Fruit fly (Drosophila melanogaster) whole organism, embryonic: ENCODE results near the gene CG33120.

Experiments used
- Atf6 ChIP-seq: fragments of 200-800 bp; sonication (Bioruptor generic); IDR thresholded peaks from 2 replicates; pipeline ENCODE4 v1.3.6; 2022; ENCODE audit warnings: missing biosample characterization, missing genetic modification characterization
- Awh ChIP-seq: fragments of 200-800 bp; sonication (Bioruptor generic); IDR thresholded peaks from 2 replicates; pipeline ENCODE4, ENCODE4 v1.3.6; 2022; ENCODE audit warnings: missing biosample characterization, missing genetic modification characterization
- Bteb2 ChIP-seq: fragments of 200-800 bp; sonication (Bioruptor generic); optimal IDR thresholded peaks from 2 replicates; lab custom pipeline; 2016; ENCODE audit warnings: missing biosample characterization, missing genetic modification characterization
- CG1024 ChIP-seq: fragments of 200-800 bp; sonication (Bioruptor generic); IDR thresholded peaks from 2 replicates; pipeline ENCODE4 v1.3.6; 2022; ENCODE audit warnings: missing biosample characterization, missing genetic modification characterization
- CG10321 ChIP-seq: fragments of 200-800 bp; sonication (Bioruptor generic); IDR thresholded peaks from 2 replicates; pipeline ENCODE4 v1.3.6; 2022; ENCODE audit warnings: missing biosample characterization, missing genetic modification characterization
- CG10979 ChIP-seq: fragments of 200-800 bp; sonication (Bioruptor generic); optimal IDR thresholded peaks from 2 replicates; lab custom pipeline; 2018; ENCODE audit warnings: missing biosample characterization, mild to moderate bottlenecking, missing genetic modification characterization, moderate library complexity
- CG11247 ChIP-seq: fragments of 200-800 bp; sonication (Bioruptor generic); IDR thresholded peaks from 2 replicates; pipeline ENCODE4 v1.3.6; 2022; ENCODE audit warnings: missing biosample characterization, missing genetic modification characterization
- CG13424 ChIP-seq: fragments of 200-800 bp; sonication (Bioruptor generic); optimal IDR thresholded peaks from 2 replicates; lab custom pipeline; 2019; ENCODE audit warnings: missing biosample characterization, mild to moderate bottlenecking, missing genetic modification characterization, moderate library complexity
- CG13624 ChIP-seq: fragments of 200-800 bp; sonication (Bioruptor generic); optimal IDR thresholded peaks from 2 replicates; lab custom pipeline; 2016; ENCODE audit warnings: missing biosample characterization, missing genetic modification characterization
- CG14860 ChIP-seq: fragments of 200-800 bp; sonication (Bioruptor generic); IDR thresholded peaks from 3 replicates; pipeline ENCODE4 v1.3.6; 2022; ENCODE audit warnings: missing biosample characterization, missing genetic modification characterization; ENCODE audit not compliant: partially characterized antibody
- CG1602 ChIP-seq: fragments of 200-800 bp; sonication (Bioruptor generic); optimal IDR thresholded peaks from 3 replicates; lab custom pipeline; 2016; ENCODE audit warnings: missing biosample characterization, missing genetic modification characterization
- CG1603 ChIP-seq: fragments of 200-800 bp; sonication (Bioruptor generic); optimal IDR thresholded peaks from 2 replicates; lab custom pipeline; 2019; ENCODE audit warnings: missing biosample characterization, mild to moderate bottlenecking, missing genetic modification characterization, moderate library complexity
- CG17612 ChIP-seq: fragments of 200-800 bp; sonication (Bioruptor generic); IDR thresholded peaks from 2 replicates; pipeline ENCODE4 v1.3.6; 2022; ENCODE audit warnings: missing biosample characterization, missing genetic modification characterization
- CG18619 ChIP-seq: fragments of 200-800 bp; sonication (Bioruptor generic); optimal IDR thresholded peaks from 3 replicates; lab custom pipeline; 2017; ENCODE audit warnings: missing biosample characterization, mild to moderate bottlenecking, missing genetic modification characterization
- CG2120 ChIP-seq: fragments of 200-800 bp; sonication (Bioruptor generic); optimal IDR thresholded peaks from 3 replicates; lab custom pipeline; 2016; ENCODE audit warnings: missing biosample characterization, missing genetic modification characterization
- CG31441 ChIP-seq: fragments of 200-800 bp; sonication (Bioruptor generic); IDR thresholded peaks from 2 replicates; pipeline ENCODE4 v1.3.6; 2022; ENCODE audit warnings: missing biosample characterization, missing genetic modification characterization
- CG3163 ChIP-seq: fragments of 200-800 bp; sonication (Bioruptor generic); optimal IDR thresholded peaks from 3 replicates; lab custom pipeline; 2016; ENCODE audit warnings: missing biosample characterization, missing genetic modification characterization
- CG5953 ChIP-seq: fragments of 200-800 bp; sonication (Bioruptor generic); IDR thresholded peaks from 2 replicates; pipeline ENCODE4 v1.3.6; 2022; ENCODE audit warnings: missing biosample characterization, missing genetic modification characterization
- CG6272 ChIP-seq: fragments of 200-800 bp; sonication (Bioruptor generic); IDR thresholded peaks from 2 replicates; pipeline ENCODE4 v1.3.6; 2022; ENCODE audit warnings: missing biosample characterization, missing genetic modification characterization
- CG6689 ChIP-seq: fragments of 200-800 bp; sonication (Bioruptor generic); IDR thresholded peaks from 2 replicates; pipeline ENCODE4 v1.3.6; 2022; ENCODE audit warnings: missing biosample characterization, missing genetic modification characterization
- CG7357 ChIP-seq: fragments of 200-800 bp; sonication (Bioruptor generic); IDR thresholded peaks from 3 replicates; pipeline ENCODE4 v1.3.6; 2022; ENCODE audit warnings: missing biosample characterization, missing genetic modification characterization
- CG7556 ChIP-seq: fragments of 200-800 bp; sonication (Bioruptor generic); optimal IDR thresholded peaks from 2 replicates; lab custom pipeline; 2017; ENCODE audit warnings: missing biosample characterization, mild to moderate bottlenecking, missing genetic modification characterization
- CG9215 ChIP-seq: fragments of 200-800 bp; sonication (Bioruptor generic); IDR thresholded peaks from 2 replicates; pipeline ENCODE4 v1.3.6; 2022; ENCODE audit warnings: missing biosample characterization, missing genetic modification characterization
- CHES-1-like ChIP-seq: fragments of 200-800 bp; sonication (Bioruptor generic); optimal IDR thresholded peaks from 2 replicates; lab custom pipeline; 2016; ENCODE audit warnings: missing biosample characterization, missing genetic modification characterization
- Ets65A ChIP-seq: fragments of 200-800 bp; sonication (Bioruptor generic); peaks from one replicate; lab custom pipeline; 2016; ENCODE audit warnings: missing biosample characterization, missing genetic modification characterization
- Fer3 ChIP-seq: fragments of 200-800 bp; sonication (Bioruptor generic); optimal IDR thresholded peaks from 2 replicates; lab custom pipeline; 2018; ENCODE audit warnings: missing biosample characterization, mild to moderate bottlenecking, missing genetic modification characterization, moderate library complexity
- Hand ChIP-seq: fragments of 200-800 bp; sonication (Bioruptor generic); optimal IDR thresholded peaks from 2 replicates; lab custom pipeline; 2017; ENCODE audit warnings: mild to moderate bottlenecking, missing biosample characterization, missing genetic modification reagents, missing genetic modification characterization
- HmgD ChIP-seq: fragments of 200-800 bp; sonication (Bioruptor generic); optimal IDR thresholded peaks from 3 replicates; lab custom pipeline; 2016; ENCODE audit warnings: missing biosample characterization, missing genetic modification characterization
- PHDP ChIP-seq: fragments of 200-800 bp; sonication (Bioruptor generic); optimal IDR thresholded peaks from 3 replicates; lab custom pipeline; 2018; ENCODE audit warnings: missing biosample characterization, mild to moderate bottlenecking, missing genetic modification characterization, moderate library complexity
- Pdp1 ChIP-seq, 2 experiments: fragments of 200-800 bp; sonication (Bioruptor generic); optimal IDR thresholded peaks; 3 replicates each; lab custom pipeline; 2016; ENCODE audit warnings: missing biosample characterization in 2 of 2, missing genetic modification characterization in 2 of 2, mild to moderate bottlenecking in 1 of 2, moderate library complexity in 1 of 2
- Ptx1 ChIP-seq: fragments of 200-800 bp; sonication (Bioruptor generic); IDR thresholded peaks from 2 replicates; pipeline ENCODE4 v1.3.6; 2022; ENCODE audit warnings: missing biosample characterization, missing genetic modification characterization
- Sry-δ ChIP-seq: fragments of 200-800 bp; sonication (Bioruptor generic); optimal IDR thresholded peaks from 2 replicates; lab custom pipeline; 2016; ENCODE audit warnings: missing biosample characterization, missing genetic modification characterization
- Stat92E ChIP-seq, 3 experiments: fragments of >200 bp in 2 of 3; fragments of 200-800 bp in 1 of 3; sonication (Bioruptor generic) in 1 of 3; optimal IDR thresholded peaks; 2 replicates each; lab custom pipeline; 2017 to 2019; ENCODE audit warnings: missing biosample characterization in 3 of 3, missing genetic modification characterization in 3 of 3, mild to moderate bottlenecking in 1 of 3, moderate library complexity in 1 of 3
- crp ChIP-seq, 2 experiments: fragments of 200-800 bp; sonication (Bioruptor generic); optimal IDR thresholded peaks; 2 replicates in 1 of 2; 3 replicates in 1 of 2; lab custom pipeline; 2017; ENCODE audit warnings: missing biosample characterization in 2 of 2, missing genetic modification characterization in 2 of 2, mild to moderate bottlenecking in 1 of 2, moderate library complexity in 1 of 2
- cwo ChIP-seq: fragments of 200-800 bp; sonication (Bioruptor generic); optimal IDR thresholded peaks from 3 replicates; lab custom pipeline; 2017; ENCODE audit warnings: missing biosample characterization, missing genetic modification characterization, mild to moderate bottlenecking, moderate library complexity, missing genetic modification reagents
- jumu ChIP-seq: fragments of 200-800 bp; sonication (Bioruptor generic); optimal IDR thresholded peaks from 3 replicates; lab custom pipeline; 2016; ENCODE audit warnings: missing biosample characterization, missing genetic modification characterization
- kay ChIP-seq: fragments of 200-800 bp; sonication (Bioruptor generic); optimal IDR thresholded peaks from 2 replicates; lab custom pipeline; 2016; ENCODE audit warnings: missing biosample characterization, missing genetic modification characterization
- knrl ChIP-seq: fragments of 200-800 bp; sonication (Bioruptor generic); IDR thresholded peaks from 3 replicates; pipeline ENCODE4 v1.3.6; 2022; ENCODE audit warnings: missing biosample characterization, missing genetic modification characterization; ENCODE audit not compliant: partially characterized antibody
- lilli ChIP-seq: fragments of 200-800 bp; sonication (Bioruptor generic); optimal IDR thresholded peaks from 3 replicates; lab custom pipeline; 2016; ENCODE audit warnings: missing biosample characterization, missing genetic modification characterization
- nmo ChIP-seq: fragments of 200-800 bp; sonication (Bioruptor generic); optimal IDR thresholded peaks from 2 replicates; lab custom pipeline; 2018; ENCODE audit warnings: missing biosample characterization, mild to moderate bottlenecking, missing genetic modification characterization, moderate library complexity
- nom ChIP-seq: fragments of 200-800 bp; sonication (Bioruptor generic); optimal IDR thresholded peaks from 2 replicates; lab custom pipeline; 2017; ENCODE audit warnings: missing biosample characterization, missing genetic modification characterization, mild to moderate bottlenecking, moderate library complexity, missing genetic modification reagents
- ranshi ChIP-seq: fragments of 200-800 bp; sonication (Bioruptor generic); IDR thresholded peaks from 2 replicates; pipeline ENCODE4 v1.3.6; 2022; ENCODE audit warnings: missing biosample characterization, missing genetic modification characterization
- rib ChIP-seq: fragments of 200-800 bp; sonication (Bioruptor generic); IDR thresholded peaks from 2 replicates; pipeline ENCODE4 v1.3.6; 2022; ENCODE audit warnings: missing biosample characterization, missing genetic modification characterization
- scrt ChIP-seq: fragments of 200-800 bp; sonication (Bioruptor generic); optimal IDR thresholded peaks from 2 replicates; lab custom pipeline; 2018; ENCODE audit warnings: missing biosample characterization, mild to moderate bottlenecking, missing genetic modification characterization, moderate library complexity
- slou ChIP-seq: fragments of 200-800 bp; sonication (Bioruptor generic); optimal IDR thresholded peaks from 3 replicates; lab custom pipeline; 2016; ENCODE audit warnings: missing biosample characterization, missing genetic modification characterization
- tio ChIP-seq: fragments of 200-800 bp; sonication (Bioruptor generic); optimal IDR thresholded peaks from 2 replicates; lab custom pipeline; 2017; ENCODE audit warnings: missing biosample characterization, missing genetic modification characterization, inconsistent platforms
- trem ChIP-seq: fragments of 200-800 bp; optimal IDR thresholded peaks from 3 replicates; lab custom pipeline; 2019; ENCODE audit warnings: missing biosample characterization, mild to moderate bottlenecking, missing genetic modification characterization, moderate library complexity
- usp ChIP-seq: fragments of >200 bp; optimal IDR thresholded peaks from 2 replicates; lab custom pipeline; 2017; ENCODE audit warnings: missing biosample characterization, missing genetic modification characterization
- wdn ChIP-seq: fragments of 200-800 bp; sonication (Bioruptor generic); IDR thresholded peaks from 2 replicates; pipeline ENCODE4 v1.3.6; 2022; ENCODE audit warnings: missing biosample characterization, missing genetic modification characterization
- yki ChIP-seq: fragments of >200 bp; optimal IDR thresholded peaks from 3 replicates; lab custom pipeline; 2018
- zf30C ChIP-seq: fragments of 200-800 bp; sonication (Bioruptor generic); optimal IDR thresholded peaks from 3 replicates; lab custom pipeline; 2018; ENCODE audit warnings: missing biosample characterization, mild to moderate bottlenecking, missing genetic modification characterization

The CG33120 gene

DNA sequence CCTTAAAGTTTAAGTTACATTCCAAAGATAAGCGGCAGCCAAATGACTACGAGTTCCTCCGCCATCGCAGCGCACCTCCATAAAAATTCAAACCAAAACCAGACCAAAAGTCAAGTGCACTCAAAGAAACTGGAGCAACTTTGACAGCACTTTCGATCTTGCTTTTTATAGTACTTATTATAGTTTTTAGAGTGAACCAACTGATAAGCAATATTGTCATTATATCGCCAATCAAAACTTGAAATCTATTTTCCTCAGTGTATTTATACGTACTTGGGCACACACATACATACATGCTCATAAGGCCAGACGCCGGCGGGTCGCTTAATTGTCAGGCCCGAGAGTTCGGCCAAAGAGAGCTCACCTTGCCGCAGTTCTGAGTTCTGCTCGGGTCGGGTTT lies 45.7 kb upstream of the CG33120 start (continued):
- peak in 1 of 2 experiments; percentile 13 for TF ChIP-seq crp (GFP tag; optimal IDR thresholded peaks at IDR 0.05; lab: Kevin White, UChicago)
- TF ChIP-seq wdn (GFP tag; lab: Robert Waterston, UW), result no peak
- no peak for TF ChIP-seq usp
- TF ChIP-seq CG7357 (GFP tag; lab: Robert Waterston, UW), result peak; percentile 63; the same call in 2 of the 3 replicates
- TF ChIP-seq CG14860 (GFP tag; lab: Robert Waterston, UW), result no peak
- no peak for TF ChIP-seq CG2120 (GFP tag; lab: Kevin White, UChicago)
- TF ChIP-seq yki, result no peak
- TF ChIP-seq CG13424 (tag; lab: Kevin White, UChicago), result peak; percentile 79
- peak; percentile 34 for TF ChIP-seq CG13624
- peak; percentile 96 for TF ChIP-seq Ets65A
- TF ChIP-seq CG11247 (GFP tag; lab: Robert Waterston, UW), result peak; percentile 43
- 0 out of 2 replicates have a peak, but pooled peaks have one; percentile 4 for TF ChIP-seq CG9215 (GFP tag; lab: Robert Waterston, UW)
- peak; percentile 33 for TF ChIP-seq CG18619
- peak; percentile 77 for TF ChIP-seq CG1602
- peak; percentile 47; the same call in 1 of the 2 replicates for TF ChIP-seq Awh (GFP tag; lab: Robert Waterston, UW)
- peak; percentile 74; the same call in 1 of the 2 replicates for TF ChIP-seq ranshi (GFP tag; lab: Robert Waterston, UW)
- peak; percentile 80 for TF ChIP-seq trem (tag; lab: Kevin White, UChicago)
- TF ChIP-seq jumu (GFP tag; lab: Kevin White, UChicago), result peak; percentile 73
- peak; percentile 93 for TF ChIP-seq CG1603 (tag; lab: Kevin White, UChicago)
- TF ChIP-seq HmgD (GFP tag; lab: Kevin White, UChicago), result no peak
- no peak for TF ChIP-seq knrl (GFP tag; lab: Robert Waterston, UW)
- TF ChIP-seq tio, result peak; percentile 56
- TF ChIP-seq Fer3 (tag; lab: Kevin White, UChicago), result peak; percentile 46
- peak; percentile 50 for TF ChIP-seq CHES-1-like (GFP tag; lab: Kevin White, UChicago)
- no peak for TF ChIP-seq CG10321 (GFP tag; lab: Robert Waterston, UW)
- peak; percentile 29 for TF ChIP-seq kay (GFP tag; lab: Kevin White, UChicago)
- TF ChIP-seq CG31441 (GFP tag; lab: Robert Waterston, UW), result peak; percentile 81
- TF ChIP-seq Bteb2 (GFP tag; lab: Kevin White, UChicago), result no peak
- peak; percentile 78 for TF ChIP-seq CG6689
- TF ChIP-seq PHDP (tag; lab: Kevin White, UChicago), result peak; percentile 52
- peak; percentile 76 for TF ChIP-seq lilli (GFP tag; lab: Kevin White, UChicago)
- TF ChIP-seq cwo, result no peak
- no peak for TF ChIP-seq scrt (GFP tag; lab: Kevin White, UChicago)
- peak; percentile 22; the same call in 1 of the 2 replicates for TF ChIP-seq CG5953 (GFP tag; lab: Robert Waterston, UW)
- peak; percentile 69 for TF ChIP-seq CG1024 (GFP tag; lab: Robert Waterston, UW)
- peak; percentile 55 for TF ChIP-seq slou (GFP tag; lab: Kevin White, UChicago)
- peak; percentile 87 for TF ChIP-seq zf30C (GFP tag; lab: Kevin White, UChicago)
- TF ChIP-seq CG17612, result peak; percentile 7; the same call in 1 of the 2 replicates
- peak; percentile 53; the same call in 1 of the 2 replicates for TF ChIP-seq Atf6 (GFP tag; lab: Robert Waterston, UW)
- peak; percentile 86 for TF ChIP-seq nmo (GFP tag; lab: Kevin White, UChicago)
- no peak for TF ChIP-seq rib (GFP tag; lab: Robert Waterston, UW)
- peak; percentile 20 for TF ChIP-seq CG3163
- peak; percentile 77 to 79 for TF ChIP-seq Pdp1 (GFP tag; optimal IDR thresholded peaks at IDR 0.05; lab: Kevin White, UChicago)
- peak; percentile 52; the same call in 1 of the 2 replicates for TF ChIP-seq Ptx1
- peak in 1 of 3 experiments; percentile 14 for TF ChIP-seq Stat92E (GFP tag; optimal IDR thresholded peaks at IDR 0.05; lab: Kevin White, UChicago)
- 0 out of 2 replicates have a peak, but pooled peaks have one; percentile 24 for TF ChIP-seq CG6272 (GFP tag; lab: Robert Waterston, UW)
- peak; percentile 40 for TF ChIP-seq Sry-δ (GFP tag; lab: Kevin White, UChicago)
- no peak for TF ChIP-seq Hand
- TF ChIP-seq nom (GFP tag; lab: Kevin White, UChicago), result peak; percentile 25
- peak; percentile 91 for TF ChIP-seq CG10979
- TF ChIP-seq CG7556, result peak; percentile 65
